Fruit fly (Drosophila melanogaster): ENCODE results near the gene CG7460.

dm6 chr3L:17742531-17742930 lies 2.2 kb downstream of the CG7460 start:
- TF ChIP-seq D (optimal IDR thresholded peaks at IDR 0.05) (no peak), D (GFP tag; optimal IDR thresholded peaks at IDR 0.05) (no peak), kni (GFP tag; optimal IDR thresholded peaks at IDR 0.05) (no peak)

All from whole organism, embryonic.